Fruit fly (Drosophila melanogaster) whole organism, embryonic: Measurements from ENCODE around the gene CG1983.
A peak's percentile ranks its signal among the peaks of the same experiment; 100 is the strongest.

Experiments
- Abd-B ChIP-seq: fragments of 200-800 bp; sonication (Bioruptor generic); optimal IDR thresholded peaks from 2 replicates; lab custom pipeline; 2018; ENCODE audit warnings: missing biosample characterization, mild to moderate bottlenecking, missing genetic modification characterization, moderate library complexity
- Aef1 ChIP-seq: fragments of 200-800 bp; sonication (Bioruptor generic); IDR thresholded peaks from 3 replicates; pipeline ENCODE4 v1.3.6; 2022; ENCODE audit warnings: missing biosample characterization, missing genetic modification characterization
- Asciz ChIP-seq: fragments of 200-800 bp; sonication (Bioruptor generic); optimal IDR thresholded peaks from 2 replicates; lab custom pipeline; 2017; ENCODE audit warnings: missing biosample characterization, mild to moderate bottlenecking, missing genetic modification characterization, missing genetic modification reagents
- Atf6 ChIP-seq: fragments of 200-800 bp; sonication (Bioruptor generic); IDR thresholded peaks from 2 replicates; pipeline ENCODE4 v1.3.6; 2022; ENCODE audit warnings: missing biosample characterization, missing genetic modification characterization
- CG10431 ChIP-seq: fragments of 200-800 bp; sonication (Bioruptor generic); optimal IDR thresholded peaks from 3 replicates; lab custom pipeline; 2018; ENCODE audit warnings: missing biosample characterization, mild to moderate bottlenecking, missing genetic modification characterization
- CG12071 ChIP-seq: fragments of 200-800 bp; sonication (Bioruptor generic); optimal IDR thresholded peaks from 3 replicates; lab custom pipeline; 2018; ENCODE audit warnings: missing biosample characterization, mild to moderate bottlenecking, missing genetic modification characterization
- CG12744 ChIP-seq: fragments of 200-800 bp; sonication (Bioruptor generic); optimal IDR thresholded peaks from 2 replicates; lab custom pipeline; 2016; ENCODE audit warnings: missing biosample characterization, missing genetic modification characterization
- CG12942 ChIP-seq: fragments of 200-800 bp; sonication (Bioruptor generic); optimal IDR thresholded peaks from 3 replicates; lab custom pipeline; 2016; ENCODE audit warnings: missing biosample characterization, missing genetic modification characterization
- CG13287 ChIP-seq: fragments of 200-800 bp; sonication (Bioruptor generic); IDR thresholded peaks from 2 replicates; pipeline ENCODE4 v1.3.6; 2022; ENCODE audit warnings: missing biosample characterization, missing genetic modification characterization; ENCODE audit not compliant: partially characterized antibody
- CG13624 ChIP-seq: fragments of 200-800 bp; sonication (Bioruptor generic); optimal IDR thresholded peaks from 2 replicates; lab custom pipeline; 2016; ENCODE audit warnings: missing biosample characterization, missing genetic modification characterization
- CG16779 ChIP-seq: fragments of 200-800 bp; sonication (Bioruptor generic); IDR thresholded peaks from 2 replicates; pipeline ENCODE4 v1.3.6; 2022; ENCODE audit warnings: missing biosample characterization, missing genetic modification characterization
- CG17361 ChIP-seq: fragments of 200-800 bp; sonication (Bioruptor generic); IDR thresholded peaks from 3 replicates; pipeline ENCODE4 v1.3.6; 2022; ENCODE audit warnings: missing biosample characterization, missing genetic modification characterization
- CG17912 ChIP-seq: fragments of 200-800 bp; sonication (Bioruptor generic); optimal IDR thresholded peaks from 2 replicates; lab custom pipeline; 2018; ENCODE audit warnings: missing biosample characterization, mild to moderate bottlenecking, missing genetic modification characterization
- CG2116 ChIP-seq: fragments of 200-800 bp; sonication (Bioruptor generic); optimal IDR thresholded peaks from 3 replicates; lab custom pipeline; 2018; ENCODE audit warnings: missing biosample characterization, mild to moderate bottlenecking, missing genetic modification characterization
- CG2120 ChIP-seq: fragments of 200-800 bp; sonication (Bioruptor generic); optimal IDR thresholded peaks from 3 replicates; lab custom pipeline; 2016; ENCODE audit warnings: missing biosample characterization, missing genetic modification characterization
- CG33213 ChIP-seq: fragments of 200-800 bp; sonication (Bioruptor generic); optimal IDR thresholded peaks from 3 replicates; lab custom pipeline; 2016; ENCODE audit warnings: missing biosample characterization, missing genetic modification characterization
- CG3838 ChIP-seq: fragments of 200-800 bp; sonication (Bioruptor generic); optimal IDR thresholded peaks from 3 replicates; lab custom pipeline; 2016; ENCODE audit warnings: missing biosample characterization, missing genetic modification characterization
- CG3995 ChIP-seq: fragments of 200-800 bp; sonication (Bioruptor generic); optimal IDR thresholded peaks from 3 replicates; lab custom pipeline; 2016; ENCODE audit warnings: missing biosample characterization, missing genetic modification characterization
- CG4854 ChIP-seq: fragments of 200-800 bp; sonication (Bioruptor generic); optimal IDR thresholded peaks from 2 replicates; lab custom pipeline; 2016; ENCODE audit warnings: missing biosample characterization, missing genetic modification characterization, inconsistent platforms
- CG8281 ChIP-seq: fragments of 200-800 bp; sonication (Bioruptor generic); optimal IDR thresholded peaks from 2 replicates; lab custom pipeline; 2018; ENCODE audit warnings: missing biosample characterization, mild to moderate bottlenecking, missing genetic modification characterization, moderate library complexity
- CG9876 ChIP-seq: fragments of 200-800 bp; sonication (Bioruptor generic); optimal IDR thresholded peaks from 2 replicates; lab custom pipeline; 2016; ENCODE audit warnings: missing biosample characterization, missing genetic modification characterization
- CkIIα-i1 ChIP-seq: fragments of 200-800 bp; sonication (Bioruptor generic); IDR thresholded peaks from 2 replicates; pipeline ENCODE4 v1.3.6; 2022; ENCODE audit warnings: missing biosample characterization, missing genetic modification characterization
- Deaf1 ChIP-seq: fragments of 200-800 bp; optimal IDR thresholded peaks from 3 replicates; lab custom pipeline; 2019; ENCODE audit warnings: missing biosample characterization, mild to moderate bottlenecking, missing genetic modification characterization, moderate library complexity
- Dref ChIP-seq: fragments of 200-800 bp; sonication (Bioruptor generic); IDR thresholded peaks from 2 replicates; pipeline ENCODE4 v1.3.6; 2022; ENCODE audit warnings: missing biosample characterization, missing genetic modification characterization
- Ets65A ChIP-seq: fragments of 200-800 bp; sonication (Bioruptor generic); peaks from one replicate; lab custom pipeline; 2016; ENCODE audit warnings: missing biosample characterization, missing genetic modification characterization
- Fer3 ChIP-seq: fragments of 200-800 bp; sonication (Bioruptor generic); optimal IDR thresholded peaks from 2 replicates; lab custom pipeline; 2018; ENCODE audit warnings: missing biosample characterization, mild to moderate bottlenecking, missing genetic modification characterization, moderate library complexity
- HLH54F ChIP-seq: fragments of 200-800 bp; sonication (Bioruptor generic); optimal IDR thresholded peaks from 3 replicates; lab custom pipeline; 2016; ENCODE audit warnings: missing biosample characterization, missing genetic modification characterization
- Jarid2 ChIP-seq: fragments of 200-800 bp; sonication (Bioruptor generic); optimal IDR thresholded peaks from 3 replicates; lab custom pipeline; 2017; ENCODE audit warnings: mild to moderate bottlenecking, missing biosample characterization, missing genetic modification reagents, missing genetic modification characterization
- MBD-R2 ChIP-seq: fragments of 200-800 bp; sonication (Bioruptor generic); IDR thresholded peaks from 2 replicates; pipeline ENCODE4 v1.3.6; 2022; ENCODE audit warnings: missing biosample characterization, missing genetic modification characterization
- Neu2 ChIP-seq: fragments of 200-800 bp; sonication (Bioruptor generic); optimal IDR thresholded peaks from 3 replicates; lab custom pipeline; 2016; ENCODE audit warnings: missing biosample characterization, missing genetic modification characterization, borderline replicate concordance
- Pdp1 ChIP-seq, 2 experiments: fragments of 200-800 bp; sonication (Bioruptor generic); optimal IDR thresholded peaks; 3 replicates each; lab custom pipeline; 2016; ENCODE audit warnings: missing biosample characterization in 2 of 2, missing genetic modification characterization in 2 of 2, mild to moderate bottlenecking in 1 of 2, moderate library complexity in 1 of 2
- Spps ChIP-seq: fragments of 200-800 bp; sonication (Bioruptor generic); optimal IDR thresholded peaks from 2 replicates; lab custom pipeline; 2018; ENCODE audit warnings: missing biosample characterization, mild to moderate bottlenecking, missing genetic modification characterization
- ara ChIP-seq: fragments of 200-800 bp; sonication (Bioruptor generic); IDR thresholded peaks from 2 replicates; pipeline ENCODE4 v1.3.6; 2022; ENCODE audit warnings: missing biosample characterization, missing genetic modification characterization
- br ChIP-seq: fragments of >200 bp; optimal IDR thresholded peaks from 2 replicates; lab custom pipeline; 2017
- cato ChIP-seq: fragments of 200-800 bp; sonication (Bioruptor generic); optimal IDR thresholded peaks from 2 replicates; lab custom pipeline; 2016; ENCODE audit warnings: missing biosample characterization, missing genetic modification characterization, borderline replicate concordance
- dmrt11E ChIP-seq: fragments of 200-800 bp; sonication (Bioruptor generic); optimal IDR thresholded peaks from 3 replicates; lab custom pipeline; 2018; ENCODE audit warnings: missing biosample characterization, mild to moderate bottlenecking, missing genetic modification characterization, moderate library complexity
- exex ChIP-seq: fragments of 200-800 bp; sonication (Bioruptor generic); optimal IDR thresholded peaks from 4 replicates; lab custom pipeline; 2018; ENCODE audit warnings: missing biosample characterization, mild to moderate bottlenecking, missing genetic modification characterization, moderate library complexity
- gsb-n ChIP-seq: fragments of 200-800 bp; sonication (Bioruptor generic); optimal IDR thresholded peaks from 3 replicates; lab custom pipeline; 2018; ENCODE audit warnings: missing biosample characterization, mild to moderate bottlenecking, missing genetic modification characterization
- h ChIP-seq: fragments of >200 bp; optimal IDR thresholded peaks from 2 replicates; lab custom pipeline; 2017
- hbn ChIP-seq: fragments of 200-800 bp; sonication (Bioruptor generic); IDR thresholded peaks from 2 replicates; pipeline ENCODE4 v1.3.6; 2022; ENCODE audit warnings: missing biosample characterization, missing genetic modification characterization; ENCODE audit not compliant: partially characterized antibody
- jigr1 ChIP-seq: fragments of 200-800 bp; sonication (Bioruptor generic); IDR thresholded peaks from 3 replicates; pipeline ENCODE4 v1.3.6; 2022; ENCODE audit warnings: missing biosample characterization, missing genetic modification characterization
- lmd ChIP-seq: fragments of 200-800 bp; sonication (Bioruptor generic); IDR thresholded peaks from 2 replicates; pipeline ENCODE4 v1.3.6; 2022; ENCODE audit warnings: missing biosample characterization, missing genetic modification characterization
- mirr ChIP-seq: fragments of 200-800 bp; sonication (Bioruptor generic); optimal IDR thresholded peaks from 3 replicates; lab custom pipeline; 2018; ENCODE audit warnings: missing biosample characterization, mild to moderate bottlenecking, missing genetic modification characterization
- nerfin-2 ChIP-seq: fragments of 200-800 bp; sonication (Bioruptor generic); IDR thresholded peaks from 2 replicates; pipeline ENCODE4 v1.3.6; 2022; ENCODE audit warnings: missing biosample characterization, missing genetic modification characterization; ENCODE audit not compliant: partially characterized antibody
- nom ChIP-seq: fragments of 200-800 bp; sonication (Bioruptor generic); optimal IDR thresholded peaks from 2 replicates; lab custom pipeline; 2017; ENCODE audit warnings: missing biosample characterization, missing genetic modification characterization, mild to moderate bottlenecking, moderate library complexity, missing genetic modification reagents
- sc ChIP-seq, 3 experiments: fragments of >200 bp in 2 of 3; fragments of 200-800 bp in 1 of 3; sonication (Bioruptor generic) in 1 of 3; optimal IDR thresholded peaks; 2 replicates in 2 of 3; 3 replicates in 1 of 3; lab custom pipeline; 2017; ENCODE audit warnings: mild to moderate bottlenecking in 1 of 3, missing biosample characterization in 1 of 3, missing genetic modification characterization in 1 of 3, missing genetic modification reagents in 1 of 3
- schlank ChIP-seq: fragments of 200-800 bp; sonication (Bioruptor generic); optimal IDR thresholded peaks from 2 replicates; lab custom pipeline; 2018; ENCODE audit warnings: missing biosample characterization, mild to moderate bottlenecking, missing genetic modification characterization
- sd ChIP-seq: fragments of 200-800 bp; sonication (Bioruptor generic); optimal IDR thresholded peaks from 3 replicates; lab custom pipeline; 2018; ENCODE audit warnings: missing biosample characterization, mild to moderate bottlenecking, missing genetic modification characterization, moderate library complexity
- stwl ChIP-seq: fragments of 200-800 bp; sonication (Bioruptor generic); optimal IDR thresholded peaks from 3 replicates; lab custom pipeline; 2018; ENCODE audit warnings: missing biosample characterization, mild to moderate bottlenecking, missing genetic modification characterization, moderate library complexity
- ttk ChIP-seq: fragments of 200-800 bp; sonication (Bioruptor generic); IDR thresholded peaks from 2 replicates; pipeline ENCODE4 v2.1.2; 2022; ENCODE audit warnings: missing biosample characterization, missing genetic modification characterization
- zf30C ChIP-seq: fragments of 200-800 bp; sonication (Bioruptor generic); optimal IDR thresholded peaks from 3 replicates; lab custom pipeline; 2018; ENCODE audit warnings: missing biosample characterization, mild to moderate bottlenecking, missing genetic modification characterization
- zfh2 ChIP-seq: fragments of 200-800 bp; sonication (Bioruptor generic); optimal IDR thresholded peaks from 2 replicates; lab custom pipeline; 2016; ENCODE audit warnings: missing biosample characterization, missing genetic modification characterization

CG1983 gene

DNA sequence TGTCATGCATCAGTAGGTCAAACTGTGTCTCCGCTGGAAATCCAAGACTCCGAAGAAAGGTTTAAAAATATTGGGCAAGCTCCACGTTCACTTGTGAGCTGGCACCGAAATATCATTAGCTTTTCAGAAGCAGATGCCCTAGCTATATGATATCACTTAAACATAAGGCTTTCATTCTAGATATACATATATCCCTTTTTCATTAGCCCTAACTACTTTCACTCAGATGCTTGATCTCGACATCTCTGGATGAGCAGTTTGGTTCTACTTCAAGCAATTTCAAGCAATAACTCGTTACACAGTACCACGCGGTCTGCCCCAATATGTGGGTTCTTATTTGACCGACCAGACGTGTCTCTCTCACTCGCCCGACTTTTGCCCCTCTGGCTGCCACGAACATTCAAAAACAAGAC is 14.0 kb upstream of the CG1983 start (continued):
- TF ChIP-seq CG17361 (GFP tag; lab: Robert Waterston, UW) (peak; percentile 83), CG9876 (GFP tag; lab: Kevin White, UChicago) (no peak), CG16779 (GFP tag; lab: Robert Waterston, UW) (no peak), Abd-B (peak; percentile 35), nerfin-2 (GFP tag; lab: Robert Waterston, UW) (no peak), CG13624 (GFP tag; lab: Kevin White, UChicago) (peak; percentile 44), cato (GFP tag; lab: Kevin White, UChicago) (no peak), Fer3 (tag; lab: Kevin White, UChicago) (no peak), CG13287 (GFP tag; lab: Robert Waterston, UW) (no peak), HLH54F (GFP tag; lab: Kevin White, UChicago) (peak; percentile 50), nom (no peak), Asciz (GFP tag; lab: Kevin White, UChicago) (no peak), CG4854 (no peak), Atf6 (GFP tag; lab: Robert Waterston, UW) (no peak), CG8281 (tag; lab: Kevin White, UChicago) (no peak), CG2120 (GFP tag; lab: Kevin White, UChicago) (peak; percentile 48), dmrt11E (no peak), hbn (GFP tag; lab: Robert Waterston, UW) (no peak), CG17912 (no peak), ttk (no peak), schlank (tag; lab: Kevin White, UChicago) (no peak), sc (optimal IDR thresholded peaks at IDR 0.05; lab: Kevin White, UChicago) (no peak), sc (GFP tag; optimal IDR thresholded peaks at IDR 0.05; lab: Kevin White, UChicago) (peak; percentile 30), Jarid2 (no peak), CG33213 (GFP tag; lab: Kevin White, UChicago) (no peak), CkIIα-i1 (GFP tag; lab: Robert Waterston, UW) (no peak), MBD-R2 (no peak), CG3995 (GFP tag; lab: Kevin White, UChicago) (no peak), exex (tag; lab: Kevin White, UChicago) (no peak), lmd (peak; percentile 68), gsb-n (peak; percentile 27), zf30C (GFP tag; lab: Kevin White, UChicago) (no peak), Pdp1 (GFP tag; optimal IDR thresholded peaks at IDR 0.05; lab: Kevin White, UChicago) (peak; percentile 45 to 65), Dref (GFP tag; lab: Robert Waterston, UW) (no peak), CG12071 (GFP tag; lab: Kevin White, UChicago) (no peak), Neu2 (GFP tag; lab: Kevin White, UChicago) (no peak), CG12744 (GFP tag; lab: Kevin White, UChicago) (no peak), br (lab: Kevin White, UChicago) (no peak), Ets65A (GFP tag; lab: Kevin White, UChicago) (peak; percentile 97), stwl (tag; lab: Kevin White, UChicago) (no peak), CG2116 (GFP tag; lab: Kevin White, UChicago) (no peak), Aef1 (no peak), CG10431 (GFP tag; lab: Kevin White, UChicago) (no peak), sd (tag; lab: Kevin White, UChicago) (no peak), jigr1 (no peak), Spps (tag; lab: Kevin White, UChicago) (no peak), CG12942 (GFP tag; lab: Kevin White, UChicago) (no peak), mirr (GFP tag; lab: Kevin White, UChicago) (no peak), Deaf1 (tag; lab: Kevin White, UChicago) (no peak), CG3838 (no peak), zfh2 (GFP tag; lab: Kevin White, UChicago) (peak; percentile 32), h (lab: Kevin White, UChicago) (no peak), ara (GFP tag; lab: Robert Waterston, UW) (no peak)
